Worm (Caenorhabditis elegans): Measurements from ENCODE around the gene gss-1.

- TF ChIP-seq Y75B8A.6 (GFP tag; IDR thresholded peaks at IDR 0.05) (no peak), snpc-4 (tag; optimal IDR thresholded peaks at IDR 0.05) (no peak), lir-3 (tag; optimal IDR thresholded peaks at IDR 0.05) (no peak), nhr-237 (tag; optimal IDR thresholded peaks at IDR 0.05) (no peak), zag-1 (tag; optimal IDR thresholded peaks at IDR 0.05) (no peak), lsy-2 (tag; optimal IDR thresholded peaks at IDR 0.05) (no peak), mep-1 (tag; optimal IDR thresholded peaks at IDR 0.05) (no peak), daf-8 (GFP tag; IDR thresholded peaks at IDR 0.05) (no peak)
These were observed 9.8 kb upstream of the gss-1 start, which contains the start of gene M176.10 for ce11 chrII:9426076-9426475.

All from whole organism, L4 larva.